Worm (Caenorhabditis elegans) whole organism, early embryonic: Measurements from ENCODE around the gene twk-16.

Experiments used
- B0310.2 ChIP-seq: sonication (generic microtip); optimal IDR thresholded peaks from 2 replicates; lab custom pipeline; 2016; ENCODE audit warnings: mild to moderate bottlenecking, missing genetic modification characterization, missing compliant biosample characterization
- F13C5.2 ChIP-seq: sonication (generic microtip); optimal IDR thresholded peaks from 2 replicates; lab custom pipeline; 2017; ENCODE audit warnings: mild to moderate bottlenecking, missing genetic modification characterization, inconsistent platforms, missing compliant biosample characterization
- aly-1 ChIP-seq: sonication (generic microtip); optimal IDR thresholded peaks from 2 replicates; lab custom pipeline; 2016; ENCODE audit warnings: missing genetic modification characterization, missing compliant biosample characterization
- ama-1 ChIP-seq: fragments of 150-350 bp; optimal IDR thresholded peaks from 2 replicates; lab custom pipeline; 2014
- ceh-13 ChIP-seq: fragments of 200-800 bp; sonication (Bioruptor generic); optimal IDR thresholded peaks from 2 replicates; lab custom pipeline; 2018; ENCODE audit warnings: mild to moderate bottlenecking, missing genetic modification characterization, missing compliant biosample characterization
- ceh-36 ChIP-seq: sonication (generic microtip); optimal IDR thresholded peaks from 2 replicates; lab custom pipeline; 2016; ENCODE audit warnings: missing genetic modification characterization, inconsistent platforms, missing compliant biosample characterization
- ets-7 ChIP-seq: sonication (generic microtip); optimal IDR thresholded peaks from 2 replicates; lab custom pipeline; 2016; ENCODE audit warnings: missing genotype, missing genetic modification characterization, missing compliant biosample characterization
- flt-1 ChIP-seq: fragments of 200-800 bp; sonication (Bioruptor generic); IDR thresholded peaks from 2 replicates; pipeline ENCODE4 v1.3.6; 2022; ENCODE audit warnings: missing genetic modification characterization, missing compliant biosample characterization
- hmbx-1 ChIP-seq: sonication (generic microtip); optimal IDR thresholded peaks from 2 replicates; lab custom pipeline; 2016; ENCODE audit warnings: mild to moderate bottlenecking, missing genetic modification characterization, missing compliant biosample characterization
- hmg-4 ChIP-seq: fragments of 200-800 bp; sonication (Bioruptor generic); optimal IDR thresholded peaks from 2 replicates; lab custom pipeline; 2018; ENCODE audit warnings: mild to moderate bottlenecking, missing genetic modification characterization, missing compliant biosample characterization
- hnd-1 ChIP-seq: sonication (generic microtip); optimal IDR thresholded peaks from 2 replicates; lab custom pipeline; 2016; ENCODE audit warnings: missing genetic modification characterization, missing compliant biosample characterization
- pes-1 ChIP-seq: fragments of 200-800 bp; sonication (Bioruptor generic); IDR thresholded peaks from 2 replicates; pipeline ENCODE4 v1.3.6; 2022; ENCODE audit warnings: missing genetic modification reagents, missing genetic modification characterization, missing compliant biosample characterization
- scrt-1 ChIP-seq: fragments of 200-800 bp; sonication (Bioruptor generic); IDR thresholded peaks from 2 replicates; pipeline ENCODE4 v1.3.6; 2022; ENCODE audit warnings: missing genetic modification characterization, missing compliant biosample characterization
- sea-1 ChIP-seq: fragments of 200-800 bp; sonication (Bioruptor generic); conservative IDR thresholded peaks from 2 replicates; pipeline ENCODE4 v1.3.6; 2022; ENCODE audit warnings: missing genetic modification characterization, missing compliant biosample characterization
- tbx-11 ChIP-seq: fragments of 200-800 bp; sonication (Bioruptor generic); IDR thresholded peaks from 2 replicates; pipeline ENCODE4 v1.3.6; 2022; ENCODE audit warnings: missing genetic modification characterization, missing compliant biosample characterization
- tbx-37 ChIP-seq: fragments of 200-800 bp; sonication (Bioruptor generic); conservative IDR thresholded peaks from 2 replicates; pipeline ENCODE4 v1.3.6; 2022; ENCODE audit warnings: missing genetic modification reagents, missing genetic modification characterization, missing compliant biosample characterization
- tra-4 ChIP-seq: sonication (generic microtip); optimal IDR thresholded peaks from 2 replicates; lab custom pipeline; 2017; ENCODE audit warnings: missing genetic modification characterization, missing compliant biosample characterization

Gene twk-16

ce11 chrX:3047224-3047623, 33.7 kb upstream of the twk-16 start:
- no peak for TF ChIP-seq ama-1
- TF ChIP-seq tbx-37 (GFP tag; lab: Robert Waterston, UW): no peak
- no peak for TF ChIP-seq B0310.2
- no peak for TF ChIP-seq flt-1 (GFP tag; lab: Robert Waterston, UW)
- TF ChIP-seq hnd-1 (tag; lab: Kevin White, UChicago): no peak
- TF ChIP-seq scrt-1 (GFP tag; lab: Robert Waterston, UW): no peak
- TF ChIP-seq ets-7 (tag; lab: Kevin White, UChicago): no peak
- no peak for TF ChIP-seq ceh-36
- no peak for TF ChIP-seq aly-1
- no peak for TF ChIP-seq tbx-11 (GFP tag; lab: Robert Waterston, UW)
- no peak for TF ChIP-seq F13C5.2 (tag; lab: Kevin White, UChicago)
- TF ChIP-seq tra-4 (tag; lab: Kevin White, UChicago): no peak
- no peak for TF ChIP-seq pes-1

DNA sequence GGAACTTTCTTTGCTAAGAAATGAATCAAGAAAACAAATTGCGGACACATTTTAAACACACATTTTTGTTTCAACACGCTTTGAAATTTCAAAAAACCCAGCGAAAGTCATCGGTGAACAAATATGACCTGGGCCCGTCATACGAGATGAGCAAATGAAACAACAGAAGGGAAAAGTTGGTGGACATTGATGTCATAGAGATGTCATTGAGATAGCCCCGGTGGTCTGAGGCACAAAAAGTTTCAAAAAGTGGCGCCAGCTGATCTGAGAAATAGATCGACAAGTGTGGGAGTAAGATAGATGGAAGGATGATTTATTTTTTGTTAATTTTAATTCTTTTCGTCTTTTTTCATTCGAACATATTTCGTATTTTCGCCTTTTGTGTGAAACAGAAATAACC, 32.2 kb upstream of the twk-16 start:
- no peak for TF ChIP-seq scrt-1 (GFP tag; lab: Robert Waterston, UW)
- no peak for TF ChIP-seq tbx-11 (GFP tag; lab: Robert Waterston, UW)
- no peak for TF ChIP-seq tra-4 (tag; lab: Kevin White, UChicago)
- no peak for TF ChIP-seq ceh-13 (GFP tag; lab: Kevin White, UChicago)
- TF ChIP-seq hmg-4: no peak
- TF ChIP-seq flt-1 (GFP tag; lab: Robert Waterston, UW): no peak
- TF ChIP-seq hnd-1 (tag; lab: Kevin White, UChicago): no peak
- TF ChIP-seq pes-1: no peak
- TF ChIP-seq hmbx-1 (tag; lab: Kevin White, UChicago): no peak
- no peak for TF ChIP-seq aly-1
- no peak for TF ChIP-seq ceh-36
- no peak for TF ChIP-seq ama-1
- no peak for TF ChIP-seq F13C5.2 (tag; lab: Kevin White, UChicago)
- TF ChIP-seq tbx-37 (GFP tag; lab: Robert Waterston, UW): no peak
- no peak for TF ChIP-seq ets-7 (tag; lab: Kevin White, UChicago)
- no peak for TF ChIP-seq B0310.2
- no peak for TF ChIP-seq sea-1

DNA sequence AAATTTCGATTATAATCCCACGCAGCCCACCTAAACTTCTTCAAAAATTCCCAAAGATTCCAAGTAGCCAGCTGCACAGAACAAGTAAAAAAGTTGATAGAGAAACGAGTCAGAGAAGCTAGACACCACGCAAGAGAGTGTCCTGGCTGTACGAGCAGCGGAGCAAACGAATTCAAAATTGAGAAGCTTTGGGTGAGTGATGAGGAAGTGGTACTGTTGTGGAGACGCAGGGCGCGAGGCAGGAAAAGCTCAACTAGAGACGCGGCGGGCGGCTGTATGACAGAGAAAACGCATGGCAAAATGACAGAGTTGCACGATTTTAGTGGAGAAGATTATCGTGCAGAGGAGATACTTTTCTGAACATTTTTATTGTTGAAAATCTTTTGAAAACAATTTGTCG, 31.7 kb upstream of the twk-16 start:
- TF ChIP-seq scrt-1 (GFP tag; lab: Robert Waterston, UW) (no peak), pes-1 (no peak)

DNA sequence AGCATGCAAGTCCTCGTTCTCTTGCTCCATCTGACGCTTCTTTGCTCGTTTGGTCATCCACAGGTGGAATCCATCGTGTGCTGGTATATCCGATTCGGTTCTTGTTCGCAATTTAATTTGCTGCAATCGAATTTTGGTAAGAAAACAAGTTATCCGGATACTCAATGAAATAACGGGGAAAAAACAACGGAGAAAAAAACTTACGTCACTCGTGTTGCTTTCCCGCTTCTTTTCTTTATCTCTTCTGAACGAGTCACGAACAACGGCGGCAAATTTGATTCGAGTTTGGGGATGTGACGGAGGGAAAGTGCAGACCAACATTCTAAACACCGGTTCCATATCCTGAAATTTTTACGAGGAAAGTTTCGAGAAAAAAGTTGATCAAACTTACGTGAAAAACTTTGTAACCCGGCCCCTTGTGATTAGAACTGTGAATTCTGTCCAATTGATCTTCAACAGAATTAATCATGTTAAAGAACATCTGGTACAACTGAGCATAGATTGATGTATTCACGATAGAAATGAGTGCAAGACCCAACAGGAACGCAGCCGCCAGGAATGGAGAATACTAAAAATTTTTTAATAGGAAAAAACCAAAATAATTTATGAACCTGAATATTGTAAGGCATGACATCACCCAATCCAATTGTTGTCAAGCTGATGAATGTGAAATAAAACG, 29.5 kb upstream of the twk-16 start:
- no peak for TF ChIP-seq hmg-4
- no peak for TF ChIP-seq hnd-1 (tag; lab: Kevin White, UChicago)
- TF ChIP-seq pes-1: no peak
- TF ChIP-seq ets-7 (tag; lab: Kevin White, UChicago): no peak
- TF ChIP-seq ceh-13 (GFP tag; lab: Kevin White, UChicago): no peak
- TF ChIP-seq B0310.2: no peak
- no peak for TF ChIP-seq aly-1
- no peak for TF ChIP-seq hmbx-1 (tag; lab: Kevin White, UChicago)
- TF ChIP-seq sea-1: no peak
- TF ChIP-seq ceh-36: no peak
- TF ChIP-seq flt-1 (GFP tag; lab: Robert Waterston, UW): no peak
- TF ChIP-seq F13C5.2 (tag; lab: Kevin White, UChicago): no peak
- TF ChIP-seq tbx-37 (GFP tag; lab: Robert Waterston, UW): no peak
- no peak for TF ChIP-seq ama-1
- TF ChIP-seq tbx-11 (GFP tag; lab: Robert Waterston, UW): no peak

ce11 chrX:3054394-3054793, 26.5 kb upstream of the twk-16 start:
- TF ChIP-seq hmbx-1 (tag; lab: Kevin White, UChicago) (no peak), F13C5.2 (tag; lab: Kevin White, UChicago) (no peak), sea-1 (no peak), aly-1 (no peak), scrt-1 (GFP tag; lab: Robert Waterston, UW) (no peak), tbx-37 (GFP tag; lab: Robert Waterston, UW) (no peak), flt-1 (GFP tag; lab: Robert Waterston, UW) (no peak), ets-7 (tag; lab: Kevin White, UChicago) (no peak), hnd-1 (tag; lab: Kevin White, UChicago) (no peak), B0310.2 (no peak), ceh-36 (no peak), pes-1 (no peak), hmg-4 (no peak), tbx-11 (GFP tag; lab: Robert Waterston, UW) (no peak), tra-4 (tag; lab: Kevin White, UChicago) (no peak), ceh-13 (GFP tag; lab: Kevin White, UChicago) (no peak), ama-1 (no peak)

DNA sequence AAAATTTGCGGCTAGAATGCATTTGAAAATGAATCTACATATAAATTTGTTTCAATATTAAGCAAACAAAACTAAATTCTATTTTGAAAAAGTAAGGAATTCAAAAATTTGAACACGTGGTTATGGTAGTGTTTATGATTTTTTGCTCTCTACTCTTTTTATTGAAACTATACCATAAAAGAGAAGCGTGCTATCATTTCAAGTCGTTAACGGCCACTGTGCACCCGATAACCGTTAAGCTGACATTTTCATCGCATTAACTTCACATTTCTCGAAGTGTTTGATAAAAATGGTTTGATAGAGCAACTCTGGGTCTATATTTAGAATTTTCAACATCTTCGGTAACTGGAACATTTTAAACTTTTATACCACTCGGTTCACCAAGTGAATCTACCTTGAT, 26.1 kb upstream of the twk-16 start, which contains the start of gene twk-26:
twk-26 (minus strand) TSS at position 23 of the 400 bp plus-strand sequence.
- TF ChIP-seq tbx-11 (GFP tag; lab: Robert Waterston, UW) (no peak), pes-1 (no peak), tra-4 (tag; lab: Kevin White, UChicago) (no peak), hmg-4 (no peak), F13C5.2 (tag; lab: Kevin White, UChicago) (no peak), ets-7 (tag; lab: Kevin White, UChicago) (no peak), aly-1 (no peak), hnd-1 (tag; lab: Kevin White, UChicago) (no peak), tbx-37 (GFP tag; lab: Robert Waterston, UW) (no peak), ceh-36 (no peak), ceh-13 (GFP tag; lab: Kevin White, UChicago) (no peak), ama-1 (no peak), flt-1 (GFP tag; lab: Robert Waterston, UW) (no peak), scrt-1 (GFP tag; lab: Robert Waterston, UW) (no peak)

ce11 chrX:3056098-3056497, 24.8 kb upstream of the twk-16 start:
- no peak for TF ChIP-seq ceh-36
- no peak for TF ChIP-seq tbx-37 (GFP tag; lab: Robert Waterston, UW)
- TF ChIP-seq sea-1: no peak
- TF ChIP-seq B0310.2: no peak
- TF ChIP-seq ama-1: no peak
- no peak for TF ChIP-seq tbx-11 (GFP tag; lab: Robert Waterston, UW)
- TF ChIP-seq hmg-4: no peak
- no peak for TF ChIP-seq F13C5.2 (tag; lab: Kevin White, UChicago)
- no peak for TF ChIP-seq pes-1
